Fruit fly (Drosophila melanogaster) whole organism, prepupa: ENCODE results near the gene CG31274.

Source experiments
- CG10631 ChIP-seq: fragments of 200-800 bp; sonication (Bioruptor generic); optimal IDR thresholded peaks from 2 replicates; lab custom pipeline; 2016; ENCODE audit warnings: missing biosample characterization, missing genetic modification characterization
- CG16779 ChIP-seq: fragments of 200-800 bp; sonication (Bioruptor generic); optimal IDR thresholded peaks from 3 replicates; lab custom pipeline; 2017; ENCODE audit warnings: missing biosample characterization, mild to moderate bottlenecking, missing genetic modification characterization
- CG4318 ChIP-seq: fragments of 200-800 bp; sonication (Bioruptor generic); optimal IDR thresholded peaks from 3 replicates; lab custom pipeline; 2017; ENCODE audit warnings: missing biosample characterization, mild to moderate bottlenecking, missing genetic modification characterization
- CG6854 ChIP-seq: fragments of 200-800 bp; sonication (Bioruptor generic); optimal IDR thresholded peaks from 2 replicates; lab custom pipeline; 2017; ENCODE audit warnings: missing biosample characterization, mild to moderate bottlenecking, missing genetic modification characterization
- Hr38 ChIP-seq: sonication (Bioruptor generic); optimal IDR thresholded peaks from 2 replicates; lab custom pipeline; 2016; ENCODE audit warnings: missing biosample characterization, missing genetic modification characterization
- Hr39 ChIP-seq: fragments of 200-800 bp; sonication (Bioruptor generic); optimal IDR thresholded peaks from 2 replicates; lab custom pipeline; 2016; ENCODE audit warnings: missing biosample characterization, missing genetic modification characterization
- Hr4 ChIP-seq: fragments of 200-800 bp; sonication (Bioruptor generic); optimal IDR thresholded peaks from 3 replicates; lab custom pipeline; 2016; ENCODE audit warnings: missing biosample characterization, missing genetic modification characterization
- eg ChIP-seq: fragments of 200-800 bp; sonication (Bioruptor generic); IDR thresholded peaks from 3 replicates; pipeline ENCODE4 v1.3.6; 2022; ENCODE audit warnings: missing biosample characterization, missing genetic modification characterization

dm6 chr3R:16996059-16996959 lies 3.5 kb downstream of the CG31274 start, which contains the start of the genes EMC2A and CG3534:
- no peak for TF ChIP-seq Hr4 (GFP tag; lab: Kevin White, UChicago)
- TF ChIP-seq eg: no peak; the same call in 2 of the 3 replicates
- TF ChIP-seq CG6854 (GFP tag; lab: Kevin White, UChicago): no peak
- TF ChIP-seq Hr39 (GFP tag; lab: Kevin White, UChicago): no peak
- TF ChIP-seq CG4318 (GFP tag; lab: Kevin White, UChicago): no peak
- TF ChIP-seq Hr38 (GFP tag; lab: Kevin White, UChicago): no peak
- TF ChIP-seq CG10631 (GFP tag; lab: Kevin White, UChicago): peak; percentile 25
- TF ChIP-seq CG16779 (tag; lab: Kevin White, UChicago): no peak
